Fruit fly (Drosophila melanogaster) S2 (cell line): Measurements from ENCODE around the gene ERR.

Source experiments
- CG8478 ChIP-seq: fragments of >200 bp; optimal IDR thresholded peaks from 2 replicates; lab custom pipeline; 2018
- CTCF ChIP-seq, 2 experiments: fragments of >200 bp; optimal IDR thresholded peaks; 2 replicates each; lab custom pipeline; 2018

DNA sequence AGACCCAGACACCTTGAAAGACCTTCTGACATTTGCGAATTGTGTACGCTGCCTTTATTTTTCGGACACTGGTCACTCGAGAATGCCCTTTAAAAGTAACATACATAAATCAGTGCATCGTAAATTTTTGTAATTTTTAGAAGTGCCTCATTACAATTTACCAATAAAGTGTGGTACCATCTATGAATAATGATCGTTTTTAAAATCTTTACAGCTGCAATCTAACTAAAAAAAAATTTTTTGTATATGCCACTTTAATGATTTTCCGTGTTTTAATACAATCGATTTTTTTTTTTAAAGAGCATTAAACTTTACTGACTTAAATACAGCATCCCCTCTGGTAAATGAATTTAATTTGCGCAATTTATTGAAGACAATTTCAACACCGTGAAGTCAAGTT lies 29.4 kb downstream of the ERR start:
- TF ChIP-seq CTCF (optimal IDR thresholded peaks at IDR 0.05; lab: Kevin White, UChicago), result no peak
- no peak for TF ChIP-seq CG8478 (lab: Kevin White, UChicago)
